Worm (Caenorhabditis elegans): ENCODE results near the gene srh-123.

DNA sequence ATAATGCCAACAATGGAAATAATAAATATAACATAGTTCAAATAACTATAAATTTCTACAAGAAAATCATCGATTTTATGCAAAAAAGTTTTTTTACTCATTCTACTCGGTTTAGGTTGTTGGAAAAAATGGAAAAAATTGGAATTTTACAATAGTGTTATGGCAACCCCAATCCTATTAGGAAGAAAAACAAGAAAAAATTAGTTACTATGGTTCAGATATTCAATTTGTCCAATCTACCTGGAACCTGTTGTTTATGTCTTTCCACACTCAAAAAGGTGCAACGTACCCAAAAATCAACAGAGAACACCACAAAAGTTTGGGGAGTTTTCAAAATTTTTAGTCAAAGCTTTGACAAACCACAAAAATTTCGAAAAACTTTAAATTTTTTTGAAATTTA is 43.7 kb upstream of the srh-123 start, which contains the start of gene T27C5.10:
- TF ChIP-seq flt-1 (GFP tag; IDR thresholded peaks at IDR 0.05), result no peak
- TF ChIP-seq ztf-23 (GFP tag; IDR thresholded peaks at IDR 0.05), result no peak
- no peak for TF ChIP-seq med-1 (GFP tag; optimal IDR thresholded peaks at IDR 0.05; ENCODE audit: insufficient read depth)
- TF ChIP-seq T22C8.4 (GFP tag; IDR thresholded peaks at IDR 0.05), result no peak
- TF ChIP-seq tab-1 (GFP tag; IDR thresholded peaks at IDR 0.05), result no peak
- TF ChIP-seq klf-2 (GFP tag; conservative IDR thresholded peaks at IDR 0.05), result no peak
- TF ChIP-seq ztf-29 (GFP tag; IDR thresholded peaks at IDR 0.05), result no peak
- no peak for TF ChIP-seq ref-1 (GFP tag; conservative IDR thresholded peaks at IDR 0.05)
- no peak for TF ChIP-seq cog-1 (tag; optimal IDR thresholded peaks at IDR 0.05)

Measured in whole organism, midembryonic.